Worm (Caenorhabditis elegans): ENCODE results near the gene swt-7.
A peak's percentile ranks its signal among the peaks of the same experiment; 100 is the strongest.

swt-7 gene

ce11 chrV:5049333-5049942 lies 18.8 kb upstream of the swt-7 start, which contains the start of the genes pqn-51 and K11D12.14 (continued):
- TF ChIP-seq die-1 (tag; optimal IDR thresholded peaks at IDR 0.05) (no peak), dpl-1 (GFP tag; optimal IDR thresholded peaks at IDR 0.05) (peak; percentile 52), egl-18 (GFP tag; IDR thresholded peaks at IDR 0.05) (peak; percentile 71; the same call in 1 of the 2 replicates), him-1 (tag; optimal IDR thresholded peaks at IDR 0.05) (no peak), C06A6.2 (GFP tag; conservative IDR thresholded peaks at IDR 0.05) (peak; percentile 92), sea-2 (GFP tag; IDR thresholded peaks at IDR 0.05) (0 out of 2 replicates have a peak, but pooled peaks have one; percentile 33), lin-40 (tag; optimal IDR thresholded peaks at IDR 0.05) (peak; percentile 95), mes-4 (tag; optimal IDR thresholded peaks at IDR 0.05) (no peak), nfyb-1 (GFP tag; IDR thresholded peaks at IDR 0.05) (peak; percentile 98), gei-17 (GFP tag; optimal IDR thresholded peaks at IDR 0.05) (peak; percentile 72), zim-3 (tag; optimal IDR thresholded peaks at IDR 0.05) (no peak), pha-4 (tag; optimal IDR thresholded peaks at IDR 0.05) (peak; percentile 51), snpc-3.4 (tag; optimal IDR thresholded peaks at IDR 0.05) (no peak), snpc-1.1 (tag; optimal IDR thresholded peaks at IDR 0.05; ENCODE audit: insufficient read depth) (no peak), B0336.3 (GFP tag; IDR thresholded peaks at IDR 0.05) (no peak), ekl-4 (GFP tag; IDR thresholded peaks at IDR 0.05) (peak; percentile 96), ceh-40 (GFP tag; IDR thresholded peaks at IDR 0.05) (no peak), lin-35 (GFP tag; optimal IDR thresholded peaks at IDR 0.05) (peak in 2 of 3 experiments; percentile 34 to 90), xnd-1 (tag; optimal IDR thresholded peaks at IDR 0.05) (peak; percentile 45), ceh-58 (GFP tag; IDR thresholded peaks at IDR 0.05) (no peak), attf-6 (GFP tag; IDR thresholded peaks at IDR 0.05) (peak; percentile 74), let-526 (GFP tag; IDR thresholded peaks at IDR 0.05) (no peak), B0261.1 (tag; optimal IDR thresholded peaks at IDR 0.05) (no peak), F57A8.1 (GFP tag; optimal IDR thresholded peaks at IDR 0.05) (no peak), efl-1 (GFP tag; optimal IDR thresholded peaks at IDR 0.05) (peak; percentile 44), hmg-1.2 (GFP tag; IDR thresholded peaks at IDR 0.05) (peak; percentile 81), ceh-91 (GFP tag; IDR thresholded peaks at IDR 0.05) (peak; percentile 64), F49E8.2 (tag; optimal IDR thresholded peaks at IDR 0.05; ENCODE audit: insufficient read depth) (no peak), snpc-4 (GFP tag; optimal IDR thresholded peaks at IDR 0.05) (no peak), snpc-4 (tag; optimal IDR thresholded peaks at IDR 0.05) (peak in 3 of 4 experiments; percentile 21 to 71 (median 68)), unc-130 (GFP tag; optimal IDR thresholded peaks at IDR 0.05) (no peak), nhr-27 (tag; optimal IDR thresholded peaks at IDR 0.05) (no peak), Y79H2A.3 (GFP tag; conservative IDR thresholded peaks at IDR 0.05) (0 out of 2 replicates have a peak, but pooled peaks have one; percentile 60), F52B5.7 (tag; optimal IDR thresholded peaks at IDR 0.05) (no peak), aptf-2 (GFP tag; conservative IDR thresholded peaks at IDR 0.05) (no peak), ceh-27 (GFP tag; optimal IDR thresholded peaks at IDR 0.05) (peak; percentile 71), lin-54 (GFP tag; optimal IDR thresholded peaks at IDR 0.05) (peak; percentile 91), ztf-28 (GFP tag; IDR thresholded peaks at IDR 0.05) (0 out of 2 replicates have a peak, but pooled peaks have one; percentile 35), hlh-26 (GFP tag; conservative IDR thresholded peaks at IDR 0.05) (no peak), F39B2.1 (GFP tag; IDR thresholded peaks at IDR 0.05) (no peak), unc-62 (GFP tag; optimal IDR thresholded peaks at IDR 0.05) (peak; percentile 30), ztf-3 (GFP tag; optimal IDR thresholded peaks at IDR 0.05) (peak; percentile 15), mxl-1 (tag; optimal IDR thresholded peaks at IDR 0.05) (no peak), nhr-80 (tag; optimal IDR thresholded peaks at IDR 0.05) (peak; percentile 79), sptf-2 (GFP tag; optimal IDR thresholded peaks at IDR 0.05) (no peak), F55B11.4 (tag; optimal IDR thresholded peaks at IDR 0.05; ENCODE audit: borderline replicate concordance, insufficient read depth) (no peak), zfh-2 (GFP tag; conservative IDR thresholded peaks at IDR 0.05) (peak; percentile 93), lsy-27 (tag; optimal IDR thresholded peaks at IDR 0.05; ENCODE audit: borderline replicate concordance, insufficient read depth) (no peak)
